Fruit fly (Drosophila melanogaster) whole organism, pupa: ENCODE data around the gene mthl10.

Experiments used
- CG12605 ChIP-seq: fragments of 200-800 bp; sonication (Bioruptor generic); IDR thresholded peaks from 2 replicates; pipeline ENCODE4 v1.3.6; 2022; ENCODE audit warnings: missing biosample characterization, missing genetic modification characterization
- CG14655 ChIP-seq: fragments of 200-800 bp; sonication (Bioruptor generic); optimal IDR thresholded peaks from 3 replicates; lab custom pipeline; 2017; ENCODE audit warnings: mild to moderate bottlenecking, missing biosample characterization, missing genetic modification reagents, missing genetic modification characterization
- CG32121 ChIP-seq: fragments of 200-800 bp; sonication (Bioruptor generic); IDR thresholded peaks from 2 replicates; pipeline ENCODE4 v1.3.6; 2022; ENCODE audit warnings: missing biosample characterization, missing genetic modification characterization
- CG34367 ChIP-seq: fragments of 200-800 bp; sonication (Bioruptor generic); optimal IDR thresholded peaks from 2 replicates; lab custom pipeline; 2018; ENCODE audit warnings: missing biosample characterization, mild to moderate bottlenecking, missing genetic modification characterization
- D1 ChIP-seq: fragments of 200-800 bp; sonication (Bioruptor generic); optimal IDR thresholded peaks from 2 replicates; lab custom pipeline; 2018; ENCODE audit warnings: missing biosample characterization, mild to moderate bottlenecking, missing genetic modification characterization, moderate library complexity
- EcR ChIP-seq: fragments of 200-800 bp; sonication (Bioruptor generic); optimal IDR thresholded peaks from 3 replicates; lab custom pipeline; 2019; ENCODE audit warnings: missing biosample characterization, missing genetic modification characterization, mild to moderate bottlenecking, moderate library complexity, missing genetic modification reagents
- gl ChIP-seq: fragments of 200-800 bp; sonication (Bioruptor generic); optimal IDR thresholded peaks from 2 replicates; lab custom pipeline; 2018; ENCODE audit warnings: missing biosample characterization, mild to moderate bottlenecking, missing genetic modification characterization
- rn ChIP-seq: fragments of 200-800 bp; sonication (Bioruptor generic); IDR thresholded peaks from 2 replicates; pipeline ENCODE4 v1.3.6; 2022; ENCODE audit warnings: missing biosample characterization, missing genetic modification characterization

DNA sequence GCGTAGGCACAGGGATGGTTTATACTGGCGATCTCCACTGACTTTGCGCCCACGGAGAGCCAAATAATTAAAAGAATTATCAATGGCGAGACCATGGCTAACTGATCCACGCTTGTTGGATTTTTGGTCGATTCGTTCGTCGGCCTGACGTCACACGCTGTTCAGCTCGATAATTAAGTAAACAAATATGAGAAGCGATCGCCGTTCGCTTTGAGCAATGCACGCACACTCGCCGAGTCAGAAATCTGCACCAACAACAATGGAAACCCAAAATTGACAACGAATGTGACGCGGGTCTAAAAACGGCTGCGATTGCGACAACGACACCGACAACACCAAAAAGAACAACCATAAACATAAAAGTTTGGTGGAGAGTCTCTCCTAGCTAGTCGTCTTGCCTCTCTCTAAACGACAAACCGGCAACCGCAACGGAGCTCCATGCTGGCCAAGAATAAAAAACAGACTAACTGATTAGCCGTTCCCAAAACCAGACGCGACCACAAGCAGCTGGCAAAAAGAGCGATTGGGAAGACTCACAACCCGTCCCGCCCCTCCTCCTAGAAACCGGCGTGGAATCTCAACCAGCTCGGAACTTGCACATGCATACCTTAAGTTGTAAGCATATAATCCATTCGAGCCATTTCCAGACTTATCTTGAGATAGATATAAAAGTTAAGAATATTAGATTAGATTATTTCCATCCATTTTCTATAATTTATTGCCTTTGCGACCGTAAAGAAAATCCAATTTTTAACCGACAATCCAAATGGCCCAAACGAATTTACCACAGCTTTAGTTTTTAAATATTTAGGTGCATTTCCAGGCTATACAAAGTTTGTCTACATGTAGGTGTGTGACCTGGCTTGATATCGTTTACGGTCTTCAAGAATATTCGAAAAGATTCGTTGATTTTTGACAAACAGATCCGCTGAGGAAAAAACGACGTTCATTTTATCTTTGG, 10.6 kb downstream of the mthl10 start, which contains the start of gene mthl9:
- TF ChIP-seq CG14655 = no peak
- no peak for TF ChIP-seq CG12605 (GFP tag; lab: Robert Waterston, UW)
- no peak for TF ChIP-seq rn (GFP tag; lab: Robert Waterston, UW)
- TF ChIP-seq D1 (tag; lab: Kevin White, UChicago) = no peak
- no peak for TF ChIP-seq EcR
- TF ChIP-seq CG32121 (GFP tag; lab: Robert Waterston, UW) = no peak
- TF ChIP-seq CG34367 (tag; lab: Kevin White, UChicago) = no peak
- TF ChIP-seq gl = no peak
